Worm (Caenorhabditis elegans): ENCODE results near the gene ZC250.5.

- no peak for TF ChIP-seq ztf-11 (tag; optimal IDR thresholded peaks at IDR 0.05)
- no peak for TF ChIP-seq nhr-237 (tag; optimal IDR thresholded peaks at IDR 0.05)
- no peak for TF ChIP-seq R02D3.7 (tag; optimal IDR thresholded peaks at IDR 0.05)
- no peak for TF ChIP-seq aly-2 (tag; optimal IDR thresholded peaks at IDR 0.05)
- no peak for TF ChIP-seq ztf-4 (tag; optimal IDR thresholded peaks at IDR 0.05)
- TF ChIP-seq ceh-16 (tag; optimal IDR thresholded peaks at IDR 0.05): no peak
- TF ChIP-seq egl-27 (tag; optimal IDR thresholded peaks at IDR 0.05): no peak
- no peak for TF ChIP-seq nhr-12 (tag; optimal IDR thresholded peaks at IDR 0.05)
These were observed 31.4 kb upstream of the ZC250.5 start for ce11 chrV:5774137-5774536.

Data from whole organism, L2 larva.